Fruit fly (Drosophila melanogaster) whole organism, embryonic: ENCODE measurements around the gene CG12096.

Source experiments
- Aef1 ChIP-seq: fragments of 200-800 bp; sonication (Bioruptor generic); IDR thresholded peaks from 3 replicates; pipeline ENCODE4 v1.3.6; 2022; ENCODE audit warnings: missing biosample characterization, missing genetic modification characterization
- Atf3 ChIP-seq: fragments of 200-800 bp; sonication (Bioruptor generic); optimal IDR thresholded peaks from 3 replicates; lab custom pipeline; 2016; ENCODE audit warnings: missing biosample characterization, missing genetic modification characterization
- CG10209 ChIP-seq: fragments of 200-800 bp; sonication (Bioruptor generic); optimal IDR thresholded peaks from 3 replicates; lab custom pipeline; 2017; ENCODE audit warnings: missing biosample characterization, mild to moderate bottlenecking, missing genetic modification characterization, missing genetic modification reagents
- CG11560 ChIP-seq: fragments of 200-800 bp; sonication (Bioruptor generic); IDR thresholded peaks from 3 replicates; pipeline ENCODE4 v1.3.6; 2022; ENCODE audit warnings: missing biosample characterization, missing genetic modification characterization
- CG13123 ChIP-seq: fragments of 200-800 bp; sonication (Bioruptor generic); optimal IDR thresholded peaks from 2 replicates; lab custom pipeline; 2016; ENCODE audit warnings: missing biosample characterization, missing genetic modification characterization
- CG17328 ChIP-seq: fragments of 200-800 bp; sonication (Bioruptor generic); IDR thresholded peaks from 2 replicates; pipeline ENCODE4 v1.3.6; 2022; ENCODE audit warnings: missing biosample characterization, missing genetic modification characterization
- CG1792 ChIP-seq: fragments of 200-800 bp; sonication (Bioruptor generic); optimal IDR thresholded peaks from 2 replicates; lab custom pipeline; 2016; ENCODE audit warnings: missing biosample characterization, missing genetic modification characterization
- CG2116 ChIP-seq: fragments of 200-800 bp; sonication (Bioruptor generic); optimal IDR thresholded peaks from 3 replicates; lab custom pipeline; 2018; ENCODE audit warnings: missing biosample characterization, mild to moderate bottlenecking, missing genetic modification characterization
- CG2129 ChIP-seq: fragments of 200-800 bp; sonication (Bioruptor generic); IDR thresholded peaks from 2 replicates; pipeline ENCODE4 v1.3.6; 2022; ENCODE audit warnings: missing biosample characterization, missing genetic modification characterization; ENCODE audit not compliant: partially characterized antibody
- CG2202 ChIP-seq: fragments of 200-800 bp; sonication (Bioruptor generic); optimal IDR thresholded peaks from 2 replicates; lab custom pipeline; 2018; ENCODE audit warnings: missing biosample characterization, mild to moderate bottlenecking, missing genetic modification characterization
- CG32767 ChIP-seq: fragments of 200-800 bp; sonication (Bioruptor generic); IDR thresholded peaks from 2 replicates; pipeline ENCODE4 v1.3.6; 2022; ENCODE audit warnings: missing biosample characterization, missing genetic modification characterization
- CG4282 ChIP-seq: fragments of 200-800 bp; sonication (Bioruptor generic); optimal IDR thresholded peaks from 2 replicates; lab custom pipeline; 2016; ENCODE audit warnings: missing biosample characterization, missing genetic modification characterization
- CG4424 ChIP-seq: fragments of 200-800 bp; sonication (Bioruptor generic); optimal IDR thresholded peaks from 3 replicates; lab custom pipeline; 2016; ENCODE audit warnings: missing biosample characterization, missing genetic modification characterization
- CG7556 ChIP-seq: fragments of 200-800 bp; sonication (Bioruptor generic); optimal IDR thresholded peaks from 2 replicates; lab custom pipeline; 2017; ENCODE audit warnings: missing biosample characterization, mild to moderate bottlenecking, missing genetic modification characterization
- CG7987 ChIP-seq: fragments of 200-800 bp; sonication (Bioruptor generic); optimal IDR thresholded peaks from 2 replicates; lab custom pipeline; 2018; ENCODE audit warnings: missing biosample characterization, mild to moderate bottlenecking, missing genetic modification characterization, moderate library complexity
- CG8924 ChIP-seq: fragments of 200-800 bp; optimal IDR thresholded peaks from 3 replicates; lab custom pipeline; 2019; ENCODE audit warnings: missing biosample characterization, mild to moderate bottlenecking, missing genetic modification characterization, moderate library complexity
- CG9817 ChIP-seq: fragments of 200-800 bp; sonication (Bioruptor generic); optimal IDR thresholded peaks from 2 replicates; lab custom pipeline; 2018; ENCODE audit warnings: missing biosample characterization, mild to moderate bottlenecking, missing genetic modification characterization, moderate library complexity
- CG9932 ChIP-seq: fragments of 200-800 bp; sonication (Bioruptor generic); IDR thresholded peaks from 2 replicates; pipeline ENCODE4 v1.3.6; 2022; ENCODE audit warnings: missing biosample characterization, missing genetic modification characterization
- Dip3 ChIP-seq: fragments of 200-800 bp; sonication (Bioruptor generic); optimal IDR thresholded peaks from 3 replicates; lab custom pipeline; 2016; ENCODE audit warnings: missing biosample characterization, missing genetic modification characterization
- E2f2 ChIP-seq: fragments of 200-800 bp; sonication (Bioruptor generic); IDR thresholded peaks from 2 replicates; pipeline ENCODE4 v1.3.6; 2022; ENCODE audit warnings: missing biosample characterization, missing genetic modification characterization
- Ets65A ChIP-seq: fragments of 200-800 bp; sonication (Bioruptor generic); peaks from one replicate; lab custom pipeline; 2016; ENCODE audit warnings: missing biosample characterization, missing genetic modification characterization
- Fer3 ChIP-seq: fragments of 200-800 bp; sonication (Bioruptor generic); optimal IDR thresholded peaks from 2 replicates; lab custom pipeline; 2018; ENCODE audit warnings: missing biosample characterization, mild to moderate bottlenecking, missing genetic modification characterization, moderate library complexity
- HLH54F ChIP-seq: fragments of 200-800 bp; sonication (Bioruptor generic); optimal IDR thresholded peaks from 3 replicates; lab custom pipeline; 2016; ENCODE audit warnings: missing biosample characterization, missing genetic modification characterization
- HmgD ChIP-seq: fragments of 200-800 bp; sonication (Bioruptor generic); optimal IDR thresholded peaks from 3 replicates; lab custom pipeline; 2016; ENCODE audit warnings: missing biosample characterization, missing genetic modification characterization
- Lim3 ChIP-seq: fragments of 200-800 bp; sonication (Bioruptor generic); IDR thresholded peaks from 2 replicates; pipeline ENCODE4 v1.3.6; 2022; ENCODE audit warnings: missing biosample characterization, missing genetic modification characterization
- NK7.1 ChIP-seq: fragments of 200-800 bp; sonication (Bioruptor generic); optimal IDR thresholded peaks from 3 replicates; lab custom pipeline; 2016; ENCODE audit warnings: missing biosample characterization, missing genetic modification characterization
- Oli ChIP-seq: fragments of 200-800 bp; sonication (Bioruptor generic); optimal IDR thresholded peaks from 2 replicates; lab custom pipeline; 2018; ENCODE audit warnings: missing biosample characterization, mild to moderate bottlenecking, missing genetic modification characterization, moderate library complexity
- PHDP ChIP-seq: fragments of 200-800 bp; sonication (Bioruptor generic); optimal IDR thresholded peaks from 3 replicates; lab custom pipeline; 2018; ENCODE audit warnings: missing biosample characterization, mild to moderate bottlenecking, missing genetic modification characterization, moderate library complexity
- Sox102F ChIP-seq: fragments of 200-800 bp; sonication (Bioruptor generic); optimal IDR thresholded peaks from 2 replicates; lab custom pipeline; 2018; ENCODE audit warnings: missing biosample characterization, mild to moderate bottlenecking, missing genetic modification characterization, moderate library complexity
- Ssrp ChIP-seq: fragments of 200-800 bp; sonication (Bioruptor generic); optimal IDR thresholded peaks from 2 replicates; lab custom pipeline; 2018; ENCODE audit warnings: missing biosample characterization, mild to moderate bottlenecking, missing genetic modification characterization, moderate library complexity
- ato ChIP-seq: fragments of 200-800 bp; sonication (Bioruptor generic); IDR thresholded peaks from 2 replicates; pipeline ENCODE4 v1.3.6; 2022; ENCODE audit warnings: missing biosample characterization, missing genetic modification characterization; ENCODE audit not compliant: partially characterized antibody
- bcd ChIP-seq: fragments of 200-800 bp; sonication (Bioruptor generic); optimal IDR thresholded peaks from 2 replicates; lab custom pipeline; 2017; ENCODE audit warnings: missing biosample characterization, mild to moderate bottlenecking, missing genetic modification characterization
- bigmax ChIP-seq: fragments of 200-800 bp; sonication (Bioruptor generic); optimal IDR thresholded peaks from 2 replicates; lab custom pipeline; 2018; ENCODE audit warnings: missing biosample characterization, mild to moderate bottlenecking, missing genetic modification characterization
- cg ChIP-seq: fragments of 200-800 bp; sonication (Bioruptor generic); optimal IDR thresholded peaks from 3 replicates; lab custom pipeline; 2019; ENCODE audit warnings: missing biosample characterization, mild to moderate bottlenecking, missing genetic modification characterization, moderate library complexity
- da ChIP-seq: fragments of 200-800 bp; sonication (Bioruptor generic); optimal IDR thresholded peaks from 2 replicates; lab custom pipeline; 2016; ENCODE audit warnings: missing biosample characterization, missing genetic modification characterization
- dati ChIP-seq: fragments of 200-800 bp; sonication (Bioruptor generic); IDR thresholded peaks from 2 replicates; pipeline ENCODE4 v1.3.6; 2022; ENCODE audit warnings: missing biosample characterization, missing genetic modification characterization
- fd102C ChIP-seq: fragments of 200-800 bp; sonication (Bioruptor generic); optimal IDR thresholded peaks from 2 replicates; lab custom pipeline; 2018; ENCODE audit warnings: missing biosample characterization, mild to moderate bottlenecking, missing genetic modification characterization, moderate library complexity
- fd3F ChIP-seq: fragments of 200-800 bp; sonication (Bioruptor generic); optimal IDR thresholded peaks from 2 replicates; lab custom pipeline; 2018; ENCODE audit warnings: missing biosample characterization, mild to moderate bottlenecking, missing genetic modification characterization, moderate library complexity
- ftz-f1 ChIP-seq: fragments of 200-800 bp; sonication (Bioruptor generic); optimal IDR thresholded peaks from 2 replicates; lab custom pipeline; 2016; ENCODE audit warnings: missing biosample characterization, missing genetic modification characterization
- gem ChIP-seq: fragments of 200-800 bp; sonication (Bioruptor generic); optimal IDR thresholded peaks from 2 replicates; lab custom pipeline; 2019; ENCODE audit warnings: missing biosample characterization, mild to moderate bottlenecking, missing genetic modification characterization, moderate library complexity
- h ChIP-seq: fragments of >200 bp; optimal IDR thresholded peaks from 2 replicates; lab custom pipeline; 2017
- kni ChIP-seq: fragments of 200-800 bp; sonication (Bioruptor generic); optimal IDR thresholded peaks from 3 replicates; lab custom pipeline; 2017; ENCODE audit warnings: mild to moderate bottlenecking, missing biosample characterization, missing genetic modification reagents, missing genetic modification characterization
- lmd ChIP-seq: fragments of 200-800 bp; sonication (Bioruptor generic); IDR thresholded peaks from 2 replicates; pipeline ENCODE4 v1.3.6; 2022; ENCODE audit warnings: missing biosample characterization, missing genetic modification characterization
- nerfin-2 ChIP-seq: fragments of 200-800 bp; sonication (Bioruptor generic); IDR thresholded peaks from 2 replicates; pipeline ENCODE4 v1.3.6; 2022; ENCODE audit warnings: missing biosample characterization, missing genetic modification characterization; ENCODE audit not compliant: partially characterized antibody
- ro ChIP-seq: fragments of 200-800 bp; sonication (Bioruptor generic); IDR thresholded peaks from 2 replicates; pipeline ENCODE4 v1.3.6; 2022; ENCODE audit warnings: missing biosample characterization, missing genetic modification characterization
- sqz ChIP-seq: fragments of 200-800 bp; sonication (Bioruptor generic); optimal IDR thresholded peaks from 3 replicates; lab custom pipeline; 2018; ENCODE audit warnings: missing biosample characterization, mild to moderate bottlenecking, missing genetic modification characterization
- tin ChIP-seq: fragments of 200-800 bp; sonication (Bioruptor generic); optimal IDR thresholded peaks from 3 replicates; lab custom pipeline; 2016; ENCODE audit warnings: missing biosample characterization, missing genetic modification characterization
- tio ChIP-seq: fragments of 200-800 bp; sonication (Bioruptor generic); optimal IDR thresholded peaks from 2 replicates; lab custom pipeline; 2017; ENCODE audit warnings: missing biosample characterization, missing genetic modification characterization, inconsistent platforms
- tll ChIP-seq, 2 experiments: fragments of 200-800 bp in 1 of 2; fragments of >200 bp in 1 of 2; sonication (Bioruptor generic) in 1 of 2; optimal IDR thresholded peaks; 2 replicates each; lab custom pipeline; 2017 to 2019; ENCODE audit warnings: missing biosample characterization in 2 of 2, missing genetic modification characterization in 2 of 2, mild to moderate bottlenecking in 1 of 2, moderate library complexity in 1 of 2
- wor ChIP-seq: fragments of 200-800 bp; sonication (Bioruptor generic); IDR thresholded peaks from 2 replicates; pipeline ENCODE4 v1.3.6; 2022; ENCODE audit warnings: missing biosample characterization, missing genetic modification characterization

The CG12096 gene

dm6 chrX:13127973-13128749 lies 31.2 kb upstream of the CG12096 start (continued):
- TF ChIP-seq lmd (GFP tag; lab: Robert Waterston, UW) (peak; percentile 54), Lim3 (GFP tag; lab: Robert Waterston, UW) (no peak), HmgD (GFP tag; lab: Kevin White, UChicago) (no peak), tio (GFP tag; lab: Kevin White, UChicago) (peak; percentile 52), tin (GFP tag; lab: Kevin White, UChicago) (peak; percentile 49), CG10209 (GFP tag; lab: Kevin White, UChicago) (no peak), Ssrp (tag; lab: Kevin White, UChicago) (peak; percentile 24), CG32767 (GFP tag; lab: Robert Waterston, UW) (no peak), bcd (GFP tag; lab: Kevin White, UChicago) (peak; percentile 16), gem (tag; lab: Kevin White, UChicago) (peak; percentile 52), NK7.1 (GFP tag; lab: Kevin White, UChicago) (no peak), ro (peak; percentile 43; the same call in 1 of the 2 replicates), h (lab: Kevin White, UChicago) (no peak), kni (GFP tag; lab: Kevin White, UChicago) (peak; percentile 40), Fer3 (no peak), CG11560 (no peak), Atf3 (GFP tag; lab: Kevin White, UChicago) (peak; percentile 33), wor (GFP tag; lab: Robert Waterston, UW) (no peak), Sox102F (GFP tag; lab: Kevin White, UChicago) (peak; percentile 46), CG2129 (GFP tag; lab: Robert Waterston, UW) (no peak), HLH54F (GFP tag; lab: Kevin White, UChicago) (no peak), cg (GFP tag; lab: Kevin White, UChicago) (no peak), CG4424 (GFP tag; lab: Kevin White, UChicago) (peak; percentile 49), CG7556 (GFP tag; lab: Kevin White, UChicago) (no peak), Oli (tag; lab: Kevin White, UChicago) (peak; percentile 19), Ets65A (GFP tag; lab: Kevin White, UChicago) (peak; percentile 87), CG9932 (GFP tag; lab: Robert Waterston, UW) (no peak), CG8924 (tag; lab: Kevin White, UChicago) (peak; percentile 37), Dip3 (GFP tag; lab: Kevin White, UChicago) (no peak), ato (GFP tag; lab: Robert Waterston, UW) (peak; percentile 18; the same call in 1 of the 2 replicates), CG2116 (GFP tag; lab: Kevin White, UChicago) (no peak), nerfin-2 (GFP tag; lab: Robert Waterston, UW) (no peak), CG13123 (GFP tag; lab: Kevin White, UChicago) (no peak), Aef1 (GFP tag; lab: Robert Waterston, UW) (no peak), fd3F (GFP tag; lab: Kevin White, UChicago) (no peak), PHDP (no peak), ftz-f1 (GFP tag; lab: Kevin White, UChicago) (no peak), bigmax (GFP tag; lab: Kevin White, UChicago) (no peak), E2f2 (GFP tag; lab: Robert Waterston, UW) (no peak), CG9817 (tag; lab: Kevin White, UChicago) (no peak), tll (GFP tag; optimal IDR thresholded peaks at IDR 0.05; lab: Kevin White, UChicago) (no peak), CG1792 (no peak), CG2202 (tag; lab: Kevin White, UChicago) (peak; percentile 32), dati (GFP tag; lab: Robert Waterston, UW) (no peak), CG7987 (GFP tag; lab: Kevin White, UChicago) (no peak), sqz (peak; percentile 63), da (GFP tag; lab: Kevin White, UChicago) (peak; percentile 1), fd102C (GFP tag; lab: Kevin White, UChicago) (no peak), CG4282 (GFP tag; lab: Kevin White, UChicago) (no peak), CG17328 (GFP tag; lab: Robert Waterston, UW) (peak; percentile 70)
